Worm (Caenorhabditis elegans): ENCODE data around the gene C14C11.7.
A peak's percentile ranks its signal among the peaks of the same experiment; 100 is the strongest.

Gene C14C11.7

ce11 chrV:5667337-5667736 lies 1.5 kb upstream of the C14C11.7 start (continued):
- TF ChIP-seq ztf-11 (tag; optimal IDR thresholded peaks at IDR 0.05) (no peak), nhr-77 (tag; optimal IDR thresholded peaks at IDR 0.05) (no peak), jun-1 (tag; optimal IDR thresholded peaks at IDR 0.05) (no peak), daf-16 (GFP tag; optimal IDR thresholded peaks at IDR 0.05) (peak in 1 of 2 experiments; percentile 72), daf-16 (tag; optimal IDR thresholded peaks at IDR 0.05) (no peak), ztf-7 (tag; optimal IDR thresholded peaks at IDR 0.05) (no peak), hmg-1.1 (GFP tag; IDR thresholded peaks at IDR 0.05) (0 out of 2 replicates have a peak, but pooled peaks have one; percentile 32), madf-5 (GFP tag; IDR thresholded peaks at IDR 0.05) (peak; percentile 68 to 100; a peak in 3 of 4 replicates), gei-8 (GFP tag; optimal IDR thresholded peaks at IDR 0.05) (peak; percentile 62), F26F4.8 (GFP tag; conservative IDR thresholded peaks at IDR 0.05) (peak; percentile 93), ceh-32 (tag; optimal IDR thresholded peaks at IDR 0.05; ENCODE audit: poor library complexity) (no peak), hlh-30 (tag; optimal IDR thresholded peaks at IDR 0.05; ENCODE audit: insufficient read depth) (peak; percentile 14), lin-29 (GFP tag; IDR thresholded peaks at IDR 0.05) (peak; percentile 76), mxl-2 (GFP tag; conservative IDR thresholded peaks at IDR 0.05) (0 out of 2 replicates have a peak, but pooled peaks have one; percentile 25), ZK337.2 (GFP tag; IDR thresholded peaks at IDR 0.05) (0 out of 2 replicates have a peak, but pooled peaks have one; percentile 43), spr-1 (tag; optimal IDR thresholded peaks at IDR 0.05) (peak; percentile 73), spr-3 (GFP tag; optimal IDR thresholded peaks at IDR 0.05) (peak; percentile 60), snpc-1.2 (GFP tag; IDR thresholded peaks at IDR 0.05) (peak; percentile 88), nhr-41 (GFP tag; IDR thresholded peaks at IDR 0.05) (peak; percentile 83; the same call in 1 of the 2 replicates), nhr-28 (tag; optimal IDR thresholded peaks at IDR 0.05) (no peak), ceh-82 (tag; optimal IDR thresholded peaks at IDR 0.05) (no peak), mdt-29 (GFP tag; IDR thresholded peaks at IDR 0.05) (peak; percentile 72), unc-39 (tag; optimal IDR thresholded peaks at IDR 0.05) (no peak), ceh-28 (tag; optimal IDR thresholded peaks at IDR 0.05) (no peak), mdl-1 (tag; optimal IDR thresholded peaks at IDR 0.05) (no peak), nhr-76 (tag; optimal IDR thresholded peaks at IDR 0.05) (no peak), vab-7 (GFP tag; IDR thresholded peaks at IDR 0.05) (peak; percentile 75), nhr-237 (tag; optimal IDR thresholded peaks at IDR 0.05) (no peak), rbr-2 (tag; optimal IDR thresholded peaks at IDR 0.05) (peak; percentile 19), lin-38 (GFP tag; IDR thresholded peaks at IDR 0.05) (peak; percentile 85), nhr-11 (tag; optimal IDR thresholded peaks at IDR 0.05) (no peak), duxl-1 (tag; optimal IDR thresholded peaks at IDR 0.05; ENCODE audit: poor library complexity) (peak; percentile 88), hlh-11 (tag; optimal IDR thresholded peaks at IDR 0.05) (no peak), pha-4 (GFP tag; IDR thresholded peaks at IDR 0.05) (peak; percentile 91), pha-4 (tag; optimal IDR thresholded peaks at IDR 0.05) (no peak), saeg-2 (GFP tag; IDR thresholded peaks at IDR 0.05) (peak; percentile 47; the same call in 1 of the 2 replicates), F49E8.2 (tag; optimal IDR thresholded peaks at IDR 0.05; ENCODE audit: borderline replicate concordance) (peak; percentile 81), hif-1 (tag; optimal IDR thresholded peaks at IDR 0.05) (peak in 1 of 2 experiments; percentile 47), zag-1 (tag; optimal IDR thresholded peaks at IDR 0.05) (no peak), T26A8.4 (GFP tag; IDR thresholded peaks at IDR 0.05) (peak; percentile 90), nhr-48 (tag; optimal IDR thresholded peaks at IDR 0.05) (peak; percentile 57), lin-13 (GFP tag; optimal IDR thresholded peaks at IDR 0.05) (peak; percentile 29), daf-8 (GFP tag; IDR thresholded peaks at IDR 0.05) (no peak), mep-1 (tag; optimal IDR thresholded peaks at IDR 0.05) (no peak), lin-39 (tag; optimal IDR thresholded peaks at IDR 0.05) (no peak), set-16 (GFP tag; IDR thresholded peaks at IDR 0.05) (no peak), aly-2 (tag; optimal IDR thresholded peaks at IDR 0.05) (no peak), R02D3.7 (tag; optimal IDR thresholded peaks at IDR 0.05) (no peak), dmd-6 (GFP tag; IDR thresholded peaks at IDR 0.05) (peak; percentile 29), ama-1 (optimal IDR thresholded peaks at IDR 0.05) (no peak), egl-27 (tag; optimal IDR thresholded peaks at IDR 0.05) (no peak), ceh-62 (tag; optimal IDR thresholded peaks at IDR 0.05) (no peak)
